Worm (Caenorhabditis elegans): ENCODE measurements around the gene zim-3.

DNA sequence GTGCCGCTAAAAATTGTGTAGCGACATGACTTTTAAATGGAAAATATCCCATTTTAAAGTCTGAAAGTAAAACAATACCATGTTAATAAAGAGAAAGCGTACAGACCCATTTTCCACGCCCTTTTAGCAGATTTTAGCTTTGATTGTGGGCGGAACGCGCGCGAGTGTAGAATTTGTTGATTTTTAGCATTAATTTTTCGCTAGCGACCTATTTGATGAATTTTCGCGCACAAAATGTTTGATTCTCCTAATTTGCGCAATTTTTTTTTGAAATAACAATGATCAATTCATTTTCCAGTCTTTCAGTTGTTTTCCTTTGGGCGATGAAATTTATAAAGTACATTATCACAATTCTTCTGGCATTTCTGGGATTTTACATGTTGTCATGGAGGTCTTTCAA lies 24.9 kb upstream of the zim-3 start, which contains the start of gene T07G12.3:
- no peak for TF ChIP-seq hlh-8 (tag; optimal IDR thresholded peaks at IDR 0.05)
- no peak for TF ChIP-seq pros-1 (tag; optimal IDR thresholded peaks at IDR 0.05)
- TF ChIP-seq dve-1 (tag; optimal IDR thresholded peaks at IDR 0.05), result no peak
- TF ChIP-seq pqm-1 (tag; optimal IDR thresholded peaks at IDR 0.05), result no peak
- TF ChIP-seq ceh-31 (tag; optimal IDR thresholded peaks at IDR 0.05), result no peak
